Worm (Caenorhabditis elegans) whole organism, L2 larva: Measurements from ENCODE around the gene str-84.

ENCODE experiments used
- C34F6.9 ChIP-seq: fragments of 150-350 bp; optimal IDR thresholded peaks from 2 replicates; lab custom pipeline; 2014; ENCODE audit warnings: missing biosample characterization, missing genetic modification characterization
- F13H6.1 ChIP-seq: sonication (generic microtip); optimal IDR thresholded peaks from 2 replicates; lab custom pipeline; 2016; ENCODE audit warnings: missing genetic modification characterization, missing compliant biosample characterization
- Y55F3AM.14 ChIP-seq: fragments of 200-800 bp; sonication (Bioruptor generic); optimal IDR thresholded peaks from 2 replicates; lab custom pipeline; 2018; ENCODE audit warnings: mild to moderate bottlenecking, missing genetic modification characterization, missing compliant biosample characterization
- ZK546.5 ChIP-seq: sonication (generic microtip); optimal IDR thresholded peaks from 2 replicates; lab custom pipeline; 2017; ENCODE audit warnings: missing biosample characterization, missing genetic modification characterization
- alr-1 ChIP-seq: fragments of 150-350 bp; optimal IDR thresholded peaks from 2 replicates; lab custom pipeline; 2014; ENCODE audit warnings: missing biosample characterization, missing genetic modification characterization
- aly-2 ChIP-seq: fragments of 150-350 bp; optimal IDR thresholded peaks from 2 replicates; lab custom pipeline; 2014; ENCODE audit warnings: missing biosample characterization, missing genetic modification characterization
- ama-1 ChIP-seq: fragments of 150-350 bp; optimal IDR thresholded peaks from 2 replicates; lab custom pipeline; 2018; ENCODE audit warnings: inconsistent platforms
- ceh-16 ChIP-seq: fragments of 150-350 bp; optimal IDR thresholded peaks from 2 replicates; lab custom pipeline; 2014; ENCODE audit warnings: missing biosample characterization, missing genetic modification characterization
- crh-2 ChIP-seq: sonication (generic microtip); optimal IDR thresholded peaks from 2 replicates; lab custom pipeline; 2017; ENCODE audit warnings: missing biosample characterization, missing genetic modification characterization
- egl-27 ChIP-seq: sonication (generic microtip); optimal IDR thresholded peaks from 3 replicates; lab custom pipeline; 2017; ENCODE audit warnings: missing biosample characterization, missing genetic modification reagents, missing genetic modification characterization
- elt-3 ChIP-seq: sonication (generic microtip); optimal IDR thresholded peaks from 2 replicates; lab custom pipeline; 2017; ENCODE audit warnings: missing biosample characterization, missing genetic modification characterization
- fos-1 ChIP-seq: fragments of 150-350 bp; optimal IDR thresholded peaks from 2 replicates; lab custom pipeline; 2014; ENCODE audit warnings: missing biosample characterization, missing genetic modification characterization
- gmeb-1 ChIP-seq: fragments of 150-350 bp; optimal IDR thresholded peaks from 2 replicates; lab custom pipeline; 2014; ENCODE audit warnings: missing biosample characterization, missing genetic modification characterization
- lin-11 ChIP-seq: fragments of 150-350 bp; sonication (generic microtip); optimal IDR thresholded peaks from 2 replicates; lab custom pipeline; 2014; ENCODE audit warnings: missing biosample characterization, missing genetic modification characterization, inconsistent platforms, mixed read lengths
- lin-13 ChIP-seq: fragments of 150-350 bp; optimal IDR thresholded peaks from 2 replicates; lab custom pipeline; 2014; ENCODE audit warnings: missing biosample characterization, missing genetic modification reagents, missing genetic modification characterization
- mab-5 ChIP-seq: fragments of 150-350 bp; optimal IDR thresholded peaks from 2 replicates; lab custom pipeline; 2014; ENCODE audit warnings: missing biosample characterization, missing genetic modification characterization
- mbf-1 ChIP-seq: sonication (generic microtip); optimal IDR thresholded peaks from 2 replicates; lab custom pipeline; 2017; ENCODE audit warnings: missing biosample characterization, missing genetic modification characterization
- nhr-10 ChIP-seq: sonication (generic microtip); optimal IDR thresholded peaks from 2 replicates; lab custom pipeline; 2017; ENCODE audit warnings: missing biosample characterization, missing genetic modification characterization
- nhr-11 ChIP-seq: fragments of 150-350 bp; optimal IDR thresholded peaks from 2 replicates; lab custom pipeline; 2014; ENCODE audit warnings: missing biosample characterization, missing genetic modification characterization
- nhr-12 ChIP-seq: fragments of 150-350 bp; optimal IDR thresholded peaks from 2 replicates; lab custom pipeline; 2014; ENCODE audit warnings: missing biosample characterization, missing genetic modification characterization
- nhr-129 ChIP-seq: fragments of 150-350 bp; optimal IDR thresholded peaks from 2 replicates; lab custom pipeline; 2014; ENCODE audit warnings: missing biosample characterization, missing genetic modification characterization
- nhr-23 ChIP-seq: fragments of 150-350 bp; optimal IDR thresholded peaks from 2 replicates; lab custom pipeline; 2014; ENCODE audit warnings: missing biosample characterization, missing genetic modification reagents, missing genetic modification characterization
- nhr-25 ChIP-seq: fragments of 150-350 bp; sonication (generic microtip); optimal IDR thresholded peaks from 3 replicates; lab custom pipeline; 2014; ENCODE audit warnings: missing biosample characterization, missing genetic modification characterization
- nhr-6 ChIP-seq: fragments of 150-350 bp; optimal IDR thresholded peaks from 2 replicates; lab custom pipeline; 2014; ENCODE audit warnings: missing biosample characterization, missing genetic modification characterization
- nhr-77 ChIP-seq: fragments of 150-350 bp; optimal IDR thresholded peaks from 2 replicates; lab custom pipeline; 2014; ENCODE audit warnings: missing biosample characterization, missing genetic modification characterization
- peb-1 ChIP-seq: fragments of 150-350 bp; optimal IDR thresholded peaks from 2 replicates; lab custom pipeline; 2014; ENCODE audit warnings: missing biosample characterization, missing genetic modification characterization
- sem-4 ChIP-seq: fragments of 150-350 bp; optimal IDR thresholded peaks from 2 replicates; lab custom pipeline; 2014; ENCODE audit warnings: missing biosample characterization, missing genetic modification reagents, missing genetic modification characterization
- skn-1 ChIP-seq: sonication (generic microtip); optimal IDR thresholded peaks from 2 replicates; lab custom pipeline; 2017; ENCODE audit warnings: missing biosample characterization, missing genetic modification characterization
- snpc-4 ChIP-seq: fragments of 150-350 bp; optimal IDR thresholded peaks from 2 replicates; lab custom pipeline; 2014; ENCODE audit warnings: missing biosample characterization, missing genetic modification characterization
- unc-39 ChIP-seq: fragments of 150-350 bp; optimal IDR thresholded peaks from 2 replicates; lab custom pipeline; 2014; ENCODE audit warnings: missing biosample characterization, missing genetic modification characterization
- unc-55 ChIP-seq: fragments of 150-350 bp; sonication (generic microtip); optimal IDR thresholded peaks from 3 replicates; lab custom pipeline; 2014; ENCODE audit warnings: missing biosample characterization, missing genetic modification reagents, missing genetic modification characterization
- zag-1 ChIP-seq: fragments of 150-350 bp; optimal IDR thresholded peaks from 2 replicates; lab custom pipeline; 2014; ENCODE audit warnings: missing biosample characterization, missing genetic modification characterization
- ztf-1 ChIP-seq: fragments of 200-800 bp; sonication (Bioruptor generic); conservative IDR thresholded peaks from 2 replicates; pipeline ENCODE4 v1.3.6; 2022; ENCODE audit warnings: missing genetic modification characterization, missing compliant biosample characterization
- ztf-4 ChIP-seq: fragments of 150-350 bp; optimal IDR thresholded peaks from 2 replicates; lab custom pipeline; 2014; ENCODE audit warnings: missing biosample characterization, missing genetic modification characterization

str-84 gene

ce11 chrV:8964055-8964758 lies 16.5 kb downstream of the str-84 start, which contains the start of gene nhr-44 (continued):
- TF ChIP-seq sem-4 (tag; lab: Kevin White, UChicago) (no peak), mbf-1 (tag; lab: Kevin White, UChicago) (no peak)
- TF ChIP-seq, all 48 proteins: peak for 5

ce11 chrV:8956387-8957095 lies 24.2 kb downstream of the str-84 start, which contains the start of gene ttc-17:
ttc-17 (plus strand) TSS chrV:8957045.
- TF ChIP-seq ZK546.5 (no peak), unc-39 (tag; lab: Kevin White, UChicago) (no peak), nhr-6 (no peak), lin-11 (no peak), fos-1 (tag; lab: Kevin White, UChicago) (no peak), nhr-25 (tag; lab: Kevin White, UChicago) (no peak), nhr-10 (tag; lab: Kevin White, UChicago) (no peak), ceh-16 (tag; lab: Kevin White, UChicago) (no peak), snpc-4 (tag; lab: Kevin White, UChicago) (no peak), nhr-11 (tag; lab: Kevin White, UChicago) (no peak), skn-1 (tag; lab: Kevin White, UChicago) (no peak)

ce11 chrV:8949873-8950272 lies 30.9 kb downstream of the str-84 start:
- no peak for TF ChIP-seq nhr-23 (tag; lab: Kevin White, UChicago)
- TF ChIP-seq sem-4 (tag; lab: Kevin White, UChicago), result no peak
- no peak for TF ChIP-seq crh-2
- no peak for TF ChIP-seq alr-1
- no peak for TF ChIP-seq nhr-129 (tag; lab: Kevin White, UChicago)
- no peak for TF ChIP-seq aly-2 (tag; lab: Kevin White, UChicago)
- TF ChIP-seq Y55F3AM.14 (GFP tag; lab: Kevin White, UChicago), result no peak
- TF ChIP-seq peb-1 (tag; lab: Kevin White, UChicago), result no peak
- no peak for TF ChIP-seq mab-5 (tag; lab: Kevin White, UChicago)
- TF ChIP-seq gmeb-1 (tag; lab: Kevin White, UChicago), result no peak
- no peak for TF ChIP-seq elt-3 (tag; lab: Kevin White, UChicago)
- no peak for TF ChIP-seq ztf-4 (tag; lab: Kevin White, UChicago)
- no peak for TF ChIP-seq nhr-77 (tag; lab: Kevin White, UChicago)

ce11 chrV:8948996-8949395 lies 31.7 kb downstream of the str-84 start:
- no peak for TF ChIP-seq skn-1 (tag; lab: Kevin White, UChicago)
- no peak for TF ChIP-seq unc-55 (GFP tag; lab: Kevin White, UChicago)
- no peak for TF ChIP-seq nhr-10 (tag; lab: Kevin White, UChicago)
- no peak for TF ChIP-seq alr-1
- no peak for TF ChIP-seq egl-27
- no peak for TF ChIP-seq fos-1 (tag; lab: Kevin White, UChicago)
- no peak for TF ChIP-seq nhr-11 (tag; lab: Kevin White, UChicago)
- no peak for TF ChIP-seq nhr-6
- TF ChIP-seq nhr-77 (tag; lab: Kevin White, UChicago), result no peak

- TF ChIP-seq peb-1 (tag; lab: Kevin White, UChicago) (no peak), nhr-6 (no peak), ama-1 (lab: Kevin White, UChicago) (no peak), F13H6.1 (tag; lab: Kevin White, UChicago) (no peak), fos-1 (tag; lab: Kevin White, UChicago) (peak; percentile 66)
Observed at ce11 chrV:8948365-8948764, 32.4 kb downstream of the str-84 start.

- TF ChIP-seq nhr-10 (tag; lab: Kevin White, UChicago) (no peak), snpc-4 (tag; lab: Kevin White, UChicago) (no peak), lin-13 (GFP tag; lab: Kevin White, UChicago) (no peak), C34F6.9 (tag; lab: Kevin White, UChicago) (no peak), mab-5 (tag; lab: Kevin White, UChicago) (no peak), egl-27 (no peak), sem-4 (tag; lab: Kevin White, UChicago) (no peak), unc-39 (tag; lab: Kevin White, UChicago) (no peak), F13H6.1 (tag; lab: Kevin White, UChicago) (no peak), ZK546.5 (no peak), alr-1 (no peak), nhr-129 (tag; lab: Kevin White, UChicago) (no peak), gmeb-1 (tag; lab: Kevin White, UChicago) (no peak), nhr-12 (tag; lab: Kevin White, UChicago) (no peak), ztf-1 (GFP tag; lab: Robert Waterston, UW) (no peak), nhr-6 (no peak), zag-1 (tag; lab: Kevin White, UChicago) (no peak), lin-11 (no peak)
Observed at ce11 chrV:8947499-8947898, 33.2 kb downstream of the str-84 start, which contains the start of gene gck-1. gck-1 (plus strand) TSS chrV:8947799.
